Worm (Caenorhabditis elegans) whole organism, L4 larva: ENCODE results near the gene srw-86.
A peak's percentile ranks its signal among the peaks of the same experiment; 100 is the strongest.

ENCODE experiments used
- F10B5.3 ChIP-seq: sonication (generic microtip); optimal IDR thresholded peaks from 2 replicates; lab custom pipeline; 2016; ENCODE audit warnings: mild to moderate bottlenecking, missing genetic modification characterization, missing compliant biosample characterization
- F26F4.8 ChIP-seq: fragments of 200-800 bp; sonication (Bioruptor generic); conservative IDR thresholded peaks from 2 replicates; pipeline ENCODE4 v1.3.6; 2022; ENCODE audit warnings: missing genetic modification characterization, missing compliant biosample characterization
- F37D6.2 ChIP-seq: sonication (generic microtip); optimal IDR thresholded peaks from 2 replicates; lab custom pipeline; 2016; ENCODE audit warnings: mild to moderate bottlenecking, missing genetic modification characterization, missing compliant biosample characterization
- F44E2.7 ChIP-seq: fragments of 200-800 bp; sonication (Bioruptor generic); IDR thresholded peaks from 2 replicates; pipeline ENCODE4 v2.1.2; 2022; ENCODE audit warnings: missing genetic modification characterization, missing compliant biosample characterization
- T20F7.1 ChIP-seq: fragments of 200-800 bp; sonication (Bioruptor generic); optimal IDR thresholded peaks from 2 replicates; lab custom pipeline; 2018; ENCODE audit warnings: mild to moderate bottlenecking, missing genetic modification characterization, missing compliant biosample characterization
- Y75B8A.6 ChIP-seq: fragments of 200-800 bp; sonication (Bioruptor generic); IDR thresholded peaks from 2 replicates; pipeline ENCODE4 v1.3.6; 2022; ENCODE audit warnings: missing genetic modification reagents, missing genetic modification characterization, missing compliant biosample characterization
- ZK546.5 ChIP-seq, 2 experiments: sonication (generic microtip); optimal IDR thresholded peaks; 2 replicates each; lab custom pipeline; 2017; ENCODE audit warnings: missing biosample characterization in 2 of 2, missing genetic modification characterization in 2 of 2
- aha-1 ChIP-seq: fragments of 150-350 bp; peaks from one replicate; lab custom pipeline; 2014; ENCODE audit warnings: missing biosample characterization, missing genetic modification characterization
- ama-1 ChIP-seq: fragments of 150-350 bp; optimal IDR thresholded peaks from 2 replicates; lab custom pipeline; 2014; ENCODE audit warnings: inconsistent platforms, mixed read lengths
- ceh-20 ChIP-seq: fragments of 200-800 bp; sonication (Bioruptor generic); IDR thresholded peaks from 2 replicates; pipeline ENCODE4 v1.3.6; 2022; ENCODE audit warnings: missing genetic modification reagents, missing genetic modification characterization, missing compliant biosample characterization
- daf-16 ChIP-seq, 3 experiments: sonication (generic microtip); optimal IDR thresholded peaks; 2 replicates each; lab custom pipeline; 2016 to 2017; ENCODE audit warnings: missing genetic modification characterization in 3 of 3, missing genetic modification reagents in 3 of 3, mild to moderate bottlenecking in 2 of 3, missing compliant biosample characterization in 2 of 3, missing biosample characterization in 1 of 3, moderate library complexity in 1 of 3
- daf-19 ChIP-seq: fragments of 200-800 bp; sonication (Bioruptor generic); conservative IDR thresholded peaks from 2 replicates; pipeline ENCODE4 v1.3.6; 2022; ENCODE audit warnings: missing genetic modification characterization, missing compliant biosample characterization
- dmd-9 ChIP-seq: fragments of 200-800 bp; sonication (Bioruptor generic); IDR thresholded peaks from 2 replicates; pipeline ENCODE4 v1.3.6; 2022; ENCODE audit warnings: missing genetic modification reagents, missing genetic modification characterization, missing compliant biosample characterization
- duxl-1 ChIP-seq: sonication (generic microtip); optimal IDR thresholded peaks from 2 replicates; lab custom pipeline; 2016; ENCODE audit warnings: mild to moderate bottlenecking, missing genetic modification characterization, moderate library complexity, missing compliant biosample characterization; ENCODE audit not compliant: poor library complexity
- fkh-10 ChIP-seq: fragments of 150-350 bp; optimal IDR thresholded peaks from 2 replicates; lab custom pipeline; 2014; ENCODE audit warnings: missing biosample characterization, missing genetic modification reagents, missing genetic modification characterization
- fos-1 ChIP-seq: fragments of 150-350 bp; optimal IDR thresholded peaks from 2 replicates; lab custom pipeline; 2014; ENCODE audit warnings: missing biosample characterization, missing genetic modification characterization
- hlh-11 ChIP-seq: fragments of 200-800 bp; sonication (Bioruptor generic); optimal IDR thresholded peaks from 2 replicates; lab custom pipeline; 2018; ENCODE audit warnings: mild to moderate bottlenecking, missing genetic modification characterization, missing compliant biosample characterization
- hlh-30 ChIP-seq: sonication (generic microtip); optimal IDR thresholded peaks from 2 replicates; lab custom pipeline; 2017; ENCODE audit warnings: antibody characterized with exemption, mild to moderate bottlenecking, missing genetic modification characterization, missing compliant biosample characterization; ENCODE audit not compliant: insufficient read depth
- lim-7 ChIP-seq: fragments of 200-800 bp; sonication (Bioruptor generic); IDR thresholded peaks from 2 replicates; pipeline ENCODE4 v1.3.6; 2022; ENCODE audit warnings: missing genetic modification characterization, missing compliant biosample characterization
- lin-15B ChIP-seq: fragments of 150-350 bp; sonication (generic microtip); optimal IDR thresholded peaks from 3 replicates; lab custom pipeline; 2014; ENCODE audit warnings: missing biosample characterization, missing genetic modification characterization
- lin-38 ChIP-seq: fragments of 200-800 bp; sonication (Bioruptor generic); IDR thresholded peaks from 2 replicates; pipeline ENCODE4 v1.3.6; 2022; ENCODE audit warnings: missing genetic modification reagents, missing genetic modification characterization, missing compliant biosample characterization
- lsy-2 ChIP-seq, 2 experiments: fragments of 150-350 bp in 1 of 2; sonication (generic microtip) in 1 of 2; optimal IDR thresholded peaks; 2 replicates each; lab custom pipeline; 2014 to 2017; ENCODE audit warnings: missing biosample characterization in 2 of 2, missing genetic modification characterization in 2 of 2
- mdl-1 ChIP-seq, 2 experiments: fragments of 150-350 bp in 1 of 2; sonication (generic microtip) in 1 of 2; optimal IDR thresholded peaks; 2 replicates each; lab custom pipeline; 2014 to 2017; ENCODE audit warnings: missing biosample characterization in 2 of 2, missing genetic modification characterization in 2 of 2
- mxl-2 ChIP-seq: fragments of 200-800 bp; sonication (Bioruptor generic); conservative IDR thresholded peaks from 2 replicates; pipeline ENCODE4 v1.3.6; 2022; ENCODE audit warnings: missing genetic modification reagents, missing genetic modification characterization, missing compliant biosample characterization
- nhr-10 ChIP-seq: fragments of 150-350 bp; optimal IDR thresholded peaks from 2 replicates; lab custom pipeline; 2014; ENCODE audit warnings: missing biosample characterization, missing genetic modification characterization
- nhr-111 ChIP-seq: fragments of 200-800 bp; sonication (Bioruptor generic); optimal IDR thresholded peaks from 2 replicates; lab custom pipeline; 2018; ENCODE audit warnings: mild to moderate bottlenecking, missing genetic modification characterization, missing compliant biosample characterization
- nhr-237 ChIP-seq: sonication (generic microtip); optimal IDR thresholded peaks from 2 replicates; lab custom pipeline; 2017; ENCODE audit warnings: missing biosample characterization, missing genetic modification characterization
- nhr-25 ChIP-seq: sonication (generic microtip); optimal IDR thresholded peaks from 2 replicates; lab custom pipeline; 2017; ENCODE audit warnings: missing genetic modification characterization, mild to moderate bottlenecking, missing compliant biosample characterization, antibody characterized with exemption, moderate library complexity, borderline replicate concordance; ENCODE audit not compliant: insufficient read depth
- nhr-28 ChIP-seq: fragments of 150-350 bp; optimal IDR thresholded peaks from 2 replicates; lab custom pipeline; 2014; ENCODE audit warnings: missing biosample characterization, missing genetic modification characterization
- nhr-6 ChIP-seq: fragments of 150-350 bp; optimal IDR thresholded peaks from 2 replicates; lab custom pipeline; 2014; ENCODE audit warnings: missing biosample characterization, missing genetic modification characterization
- php-3 ChIP-seq: fragments of 200-800 bp; sonication (Bioruptor generic); IDR thresholded peaks from 2 replicates; pipeline ENCODE4 v1.3.6; 2022; ENCODE audit warnings: missing genetic modification reagents, missing genetic modification characterization, missing compliant biosample characterization
- pqm-1 ChIP-seq: sonication (generic microtip); optimal IDR thresholded peaks from 2 replicates; lab custom pipeline; 2017; ENCODE audit warnings: missing biosample characterization, missing genetic modification characterization
- rbr-2 ChIP-seq: sonication (generic microtip); optimal IDR thresholded peaks from 2 replicates; lab custom pipeline; 2016; ENCODE audit warnings: missing genotype, missing genetic modification characterization, missing compliant biosample characterization
- snpc-1.2 ChIP-seq: fragments of 200-800 bp; sonication (Bioruptor generic); IDR thresholded peaks from 2 replicates; pipeline ENCODE4 v1.3.6; 2022; ENCODE audit warnings: missing genetic modification reagents, missing genetic modification characterization, missing compliant biosample characterization
- snpc-4 ChIP-seq: fragments of 150-350 bp; optimal IDR thresholded peaks from 2 replicates; lab custom pipeline; 2014; ENCODE audit warnings: missing biosample characterization, missing genetic modification characterization
- spr-3 ChIP-seq: fragments of 200-800 bp; sonication (Bioruptor generic); optimal IDR thresholded peaks from 2 replicates; lab custom pipeline; 2018; ENCODE audit warnings: mild to moderate bottlenecking, missing genetic modification characterization, missing compliant biosample characterization
- tra-1 ChIP-seq: fragments of 200-800 bp; sonication (Bioruptor generic); IDR thresholded peaks from 2 replicates; pipeline ENCODE4 v1.3.6; 2022; ENCODE audit warnings: missing genetic modification reagents, missing genetic modification characterization, missing compliant biosample characterization
- vab-7 ChIP-seq: fragments of 200-800 bp; sonication (Bioruptor generic); IDR thresholded peaks from 2 replicates; pipeline ENCODE4 v1.3.6; 2022; ENCODE audit warnings: missing genetic modification reagents, missing genetic modification characterization, missing compliant biosample characterization
- zfp-3 ChIP-seq: fragments of 200-800 bp; sonication (Bioruptor generic); conservative IDR thresholded peaks from 2 replicates; pipeline ENCODE4 v1.3.6; 2022; ENCODE audit warnings: missing genetic modification reagents, missing genetic modification characterization, missing compliant biosample characterization
- zip-2 ChIP-seq: fragments of 150-350 bp; optimal IDR thresholded peaks from 2 replicates; lab custom pipeline; 2014; ENCODE audit warnings: missing biosample characterization, missing genetic modification characterization
- ztf-7 ChIP-seq: fragments of 150-350 bp; optimal IDR thresholded peaks from 2 replicates; lab custom pipeline; 2014; ENCODE audit warnings: missing biosample characterization, missing genetic modification characterization

srw-86 gene

ce11 chrV:19433806-19434437 is 33.4 kb upstream of the srw-86 start, which contains the start of gene C25F9.16:
C25F9.16 (plus strand) TSS chrV:19434387.
- TF ChIP-seq pqm-1 (peak; percentile 42), ceh-20 (0 out of 2 replicates have a peak, but pooled peaks have one; percentile 26), daf-16 (GFP tag; optimal IDR thresholded peaks at IDR 0.05; lab: Kevin White, UChicago) (no peak), daf-16 (tag; optimal IDR thresholded peaks at IDR 0.05; lab: Kevin White, UChicago) (peak; percentile 33), fkh-10 (GFP tag; lab: Kevin White, UChicago) (no peak), aha-1 (tag; lab: Kevin White, UChicago) (peak; percentile 72), php-3 (GFP tag; lab: Robert Waterston, UW) (peak; percentile 90), nhr-25 (tag; lab: Kevin White, UChicago) (no peak), nhr-28 (tag; lab: Kevin White, UChicago) (peak; percentile 24)
- TF ChIP-seq, all 104 proteins: peak for 6

- no peak for TF ChIP-seq mdl-1 (tag; optimal IDR thresholded peaks at IDR 0.05; lab: Kevin White, UChicago)
- TF ChIP-seq ZK546.5 (tag; optimal IDR thresholded peaks at IDR 0.05; lab: Kevin White, UChicago) = no peak
- TF ChIP-seq fos-1 = no peak
- no peak for TF ChIP-seq nhr-237 (tag; lab: Kevin White, UChicago)
These were observed 32.5 kb upstream of the srw-86 start, which contains the start of gene C25F9.11 for ce11 chrV:19432972-19433371. C25F9.11 (minus strand) TSS chrV:19433072.

- no peak for TF ChIP-seq F10B5.3 (tag; lab: Kevin White, UChicago)
- no peak for TF ChIP-seq Y75B8A.6
- TF ChIP-seq aha-1 (tag; lab: Kevin White, UChicago) = peak; percentile 76
- TF ChIP-seq nhr-10 (tag; lab: Kevin White, UChicago) = no peak
- TF ChIP-seq daf-16 (GFP tag; optimal IDR thresholded peaks at IDR 0.05; lab: Kevin White, UChicago) = no peak
- no peak for TF ChIP-seq daf-16 (tag; optimal IDR thresholded peaks at IDR 0.05; lab: Kevin White, UChicago)
- no peak for TF ChIP-seq snpc-4 (tag; lab: Kevin White, UChicago)
- peak; percentile 86 for TF ChIP-seq php-3 (GFP tag; lab: Robert Waterston, UW)
- TF ChIP-seq tra-1 (GFP tag; lab: Robert Waterston, UW) = no peak
- TF ChIP-seq daf-19 = no peak
- TF ChIP-seq lim-7 (GFP tag; lab: Robert Waterston, UW) = no peak
- peak; percentile 27 for TF ChIP-seq nhr-28 (tag; lab: Kevin White, UChicago)
- TF ChIP-seq ztf-7 = no peak
- peak; percentile 46 for TF ChIP-seq zip-2
- TF ChIP-seq, all 104 proteins: peak for 4
These were observed 31.5 kb upstream of the srw-86 start for ce11 chrV:19432030-19432429.

ce11 chrV:19431036-19431435 is 30.5 kb upstream of the srw-86 start, which contains the start of gene srw-85:
srw-85 (minus strand) TSS chrV:19431136.
- TF ChIP-seq lin-15B (tag; lab: Kevin White, UChicago) (no peak), fkh-10 (GFP tag; lab: Kevin White, UChicago) (no peak), spr-3 (GFP tag; lab: Kevin White, UChicago) (no peak), ama-1 (lab: Kevin White, UChicago) (no peak), mxl-2 (no peak), duxl-1 (no peak), T20F7.1 (no peak), lsy-2 (tag; optimal IDR thresholded peaks at IDR 0.05; lab: Kevin White, UChicago) (no peak), nhr-6 (tag; lab: Kevin White, UChicago) (no peak)

- TF ChIP-seq hlh-30 (tag; lab: Kevin White, UChicago) (peak; percentile 30), F37D6.2 (tag; lab: Kevin White, UChicago) (no peak), rbr-2 (tag; lab: Kevin White, UChicago) (no peak), lin-15B (tag; lab: Kevin White, UChicago) (no peak), lsy-2 (tag; optimal IDR thresholded peaks at IDR 0.05; lab: Kevin White, UChicago) (no peak), vab-7 (GFP tag; lab: Robert Waterston, UW) (no peak), F44E2.7 (GFP tag; lab: Robert Waterston, UW) (no peak), F26F4.8 (0 out of 2 replicates have a peak, but pooled peaks have one; percentile 19), mxl-2 (peak; percentile 63; the same call in 1 of the 2 replicates), zfp-3 (GFP tag; lab: Robert Waterston, UW) (no peak), tra-1 (GFP tag; lab: Robert Waterston, UW) (0 out of 2 replicates have a peak, but pooled peaks have one; percentile 25), nhr-111 (GFP tag; lab: Kevin White, UChicago) (peak; percentile 62), dmd-9 (GFP tag; lab: Robert Waterston, UW) (no peak), Y75B8A.6 (no peak), mdl-1 (tag; optimal IDR thresholded peaks at IDR 0.05; lab: Kevin White, UChicago) (no peak), hlh-11 (tag; lab: Kevin White, UChicago) (peak; percentile 8), lin-38 (GFP tag; lab: Robert Waterston, UW) (no peak), snpc-1.2 (no peak)
These were observed 29.9 kb upstream of the srw-86 start for ce11 chrV:19430351-19430913.
